Fruit fly (Drosophila melanogaster): ENCODE data around the gene Mybbp1A.

DNA sequence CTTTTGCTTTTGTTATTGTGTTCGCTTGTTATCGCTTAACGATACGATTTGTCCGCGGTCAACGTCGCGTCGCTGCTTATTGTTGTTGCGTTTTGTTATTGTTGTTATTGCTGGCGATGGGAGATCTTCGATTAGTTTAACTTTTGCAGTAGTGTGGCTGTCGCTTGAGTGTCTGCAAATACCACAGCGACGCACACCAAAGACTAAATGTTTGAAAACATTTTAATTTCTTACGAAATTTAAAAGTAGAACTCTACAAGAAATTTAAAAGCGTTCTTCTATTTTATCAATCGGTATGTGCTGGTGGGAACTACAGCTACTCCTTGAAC lies 9.5 kb upstream of the Mybbp1A start, which contains the start of gene spdi:
- TF ChIP-seq Snoo (tag; optimal IDR thresholded peaks at IDR 0.05), result no peak
- TF ChIP-seq CG9948 (tag; optimal IDR thresholded peaks at IDR 0.05), result no peak
- no peak for TF ChIP-seq CG8159 (tag; optimal IDR thresholded peaks at IDR 0.05)
- TF ChIP-seq EcR (GFP tag; optimal IDR thresholded peaks at IDR 0.05), result no peak
- TF ChIP-seq CG8301 (tag; optimal IDR thresholded peaks at IDR 0.05), result no peak
- no peak for TF ChIP-seq CG10348 (GFP tag; IDR thresholded peaks at IDR 0.05)

Measured in whole organism, pupa.